Fruit fly (Drosophila melanogaster): Measurements from ENCODE around the gene r2d2.

dm6 chr2L:7781165-7781564 lies 18.8 kb upstream of the r2d2 start, which contains the start of gene CG7164:
- TF ChIP-seq psq (optimal IDR thresholded peaks at IDR 0.05) (no peak), pan (optimal IDR thresholded peaks at IDR 0.05) (no peak), CG8478 (optimal IDR thresholded peaks at IDR 0.05) (no peak), Dll (optimal IDR thresholded peaks at IDR 0.05) (no peak), EcR (GFP tag; optimal IDR thresholded peaks at IDR 0.05) (no peak), usp (GFP tag; optimal IDR thresholded peaks at IDR 0.05) (no peak)
